Worm (Caenorhabditis elegans): ENCODE data around the gene flp-19.

The flp-19 gene

DNA sequence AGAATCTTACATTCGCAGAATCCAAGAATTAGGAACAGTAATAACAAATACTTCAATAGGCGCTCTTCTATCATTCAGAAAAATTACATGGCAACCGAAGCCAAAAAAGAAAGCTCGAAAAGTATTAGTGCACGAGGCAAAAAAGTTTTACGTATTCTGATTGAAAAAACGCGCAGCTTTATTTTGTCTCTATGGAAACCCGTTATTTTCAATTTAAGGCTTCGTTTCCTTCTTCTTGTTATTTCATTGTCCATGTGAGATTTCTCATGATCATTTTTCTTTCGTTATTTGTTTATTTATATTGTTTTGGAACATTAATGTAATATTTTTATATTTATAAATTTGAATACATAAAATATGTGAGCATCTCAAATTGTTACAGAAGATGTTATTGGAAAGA lies 15.0 kb upstream of the flp-19 start, which contains the start of gene F57C7.4:
Gene F57C7.4 (minus strand): TSS at position 101 of the 400 bp plus-strand sequence.
- TF ChIP-seq ztf-23 (GFP tag; IDR thresholded peaks at IDR 0.05) = no peak
- TF ChIP-seq med-1 (GFP tag; optimal IDR thresholded peaks at IDR 0.05; ENCODE audit: insufficient read depth) = no peak
- TF ChIP-seq T22C8.4 (GFP tag; IDR thresholded peaks at IDR 0.05) = no peak
- no peak for TF ChIP-seq ztf-29 (GFP tag; IDR thresholded peaks at IDR 0.05)
- no peak for TF ChIP-seq klf-2 (GFP tag; conservative IDR thresholded peaks at IDR 0.05)

DNA sequence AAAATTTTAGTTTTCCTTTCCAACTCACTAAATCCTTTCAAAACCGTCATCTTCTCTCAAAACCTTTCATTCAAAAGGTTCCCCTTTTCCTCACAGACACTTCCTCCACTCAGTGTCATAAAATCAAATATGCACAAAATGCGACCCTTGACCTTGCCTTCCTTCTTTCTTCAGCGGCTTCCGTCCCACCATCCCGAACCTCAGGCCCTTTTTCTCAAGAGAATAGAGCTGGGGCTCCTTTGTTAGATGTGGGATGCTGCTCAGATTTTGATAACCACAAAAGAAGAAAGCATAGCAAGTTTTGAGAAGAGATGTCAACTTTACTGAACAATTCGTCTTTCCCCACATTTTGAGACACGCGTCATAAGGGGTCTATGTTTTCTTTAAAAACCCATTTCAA lies 13.7 kb upstream of the flp-19 start:
- TF ChIP-seq flt-1 (GFP tag; IDR thresholded peaks at IDR 0.05) (0 out of 2 replicates have a peak, but pooled peaks have one; percentile 37), ref-1 (GFP tag; conservative IDR thresholded peaks at IDR 0.05) (no peak), T22C8.4 (GFP tag; IDR thresholded peaks at IDR 0.05) (no peak), med-1 (GFP tag; optimal IDR thresholded peaks at IDR 0.05; ENCODE audit: insufficient read depth) (no peak), ztf-23 (GFP tag; IDR thresholded peaks at IDR 0.05) (no peak)

DNA sequence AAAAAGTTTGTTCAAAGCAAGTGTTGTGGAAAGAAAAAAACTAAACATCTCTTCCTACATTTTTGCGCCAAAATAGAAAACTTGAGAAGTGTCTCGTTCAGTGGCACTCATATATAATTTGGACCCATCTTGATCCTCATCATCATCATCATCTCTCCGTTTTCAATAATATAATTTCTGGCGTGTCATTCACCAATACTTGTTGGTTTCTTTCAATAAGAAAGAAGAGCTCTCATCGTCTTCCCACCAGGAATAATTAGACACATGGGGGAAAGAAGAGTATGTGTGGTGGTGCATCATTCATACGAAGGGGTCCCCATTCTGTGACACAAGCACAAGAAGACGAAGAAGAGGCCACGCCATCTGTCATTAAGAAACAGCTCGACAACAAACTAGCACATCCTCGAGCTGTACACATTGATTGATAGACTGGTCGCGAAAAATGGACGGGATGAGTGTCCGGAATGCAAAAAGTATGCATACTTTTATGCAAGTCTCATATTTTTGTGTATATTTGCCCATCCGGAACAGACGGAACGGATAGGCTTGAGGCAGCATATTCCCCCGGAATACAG lies 13.2 kb upstream of the flp-19 start:
- TF ChIP-seq ref-1 (GFP tag; conservative IDR thresholded peaks at IDR 0.05) (no peak), klf-2 (GFP tag; conservative IDR thresholded peaks at IDR 0.05) (no peak), T22C8.4 (GFP tag; IDR thresholded peaks at IDR 0.05) (no peak), med-1 (GFP tag; optimal IDR thresholded peaks at IDR 0.05; ENCODE audit: insufficient read depth) (no peak), ztf-29 (GFP tag; IDR thresholded peaks at IDR 0.05) (0 out of 2 replicates have a peak, but pooled peaks have one; percentile 8), ztf-23 (GFP tag; IDR thresholded peaks at IDR 0.05) (no peak), cog-1 (tag; optimal IDR thresholded peaks at IDR 0.05) (no peak)

DNA sequence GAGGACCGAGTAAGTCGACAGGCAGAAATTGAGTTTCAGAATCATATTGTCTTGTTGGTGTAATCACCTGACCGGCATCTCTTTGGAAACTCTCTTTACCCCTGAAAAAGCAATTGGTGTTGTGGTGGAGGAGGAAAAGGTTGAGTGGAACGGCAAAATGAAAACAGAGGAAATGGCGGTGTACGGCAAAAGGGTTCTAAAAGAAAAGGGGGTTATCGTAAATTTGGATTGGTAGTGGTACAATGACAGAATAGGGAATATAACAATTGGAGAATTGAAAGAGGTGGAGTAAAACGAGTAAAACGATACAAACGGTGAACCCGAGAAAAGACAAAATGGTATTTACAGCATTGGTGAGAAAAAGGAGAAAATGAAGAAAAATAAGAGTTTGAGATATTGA lies 11.3 kb upstream of the flp-19 start, which contains the start of gene sdn-1:
Gene sdn-1 (minus strand): TSS at position 101 of the 400 bp plus-strand sequence.
- TF ChIP-seq ref-1 (GFP tag; conservative IDR thresholded peaks at IDR 0.05) (no peak), flt-1 (GFP tag; IDR thresholded peaks at IDR 0.05) (no peak), klf-2 (GFP tag; conservative IDR thresholded peaks at IDR 0.05) (no peak), cog-1 (tag; optimal IDR thresholded peaks at IDR 0.05) (no peak), ztf-29 (GFP tag; IDR thresholded peaks at IDR 0.05) (no peak), T22C8.4 (GFP tag; IDR thresholded peaks at IDR 0.05) (no peak), tab-1 (GFP tag; IDR thresholded peaks at IDR 0.05) (no peak), ztf-23 (GFP tag; IDR thresholded peaks at IDR 0.05) (no peak), med-1 (GFP tag; optimal IDR thresholded peaks at IDR 0.05; ENCODE audit: insufficient read depth) (no peak)

DNA sequence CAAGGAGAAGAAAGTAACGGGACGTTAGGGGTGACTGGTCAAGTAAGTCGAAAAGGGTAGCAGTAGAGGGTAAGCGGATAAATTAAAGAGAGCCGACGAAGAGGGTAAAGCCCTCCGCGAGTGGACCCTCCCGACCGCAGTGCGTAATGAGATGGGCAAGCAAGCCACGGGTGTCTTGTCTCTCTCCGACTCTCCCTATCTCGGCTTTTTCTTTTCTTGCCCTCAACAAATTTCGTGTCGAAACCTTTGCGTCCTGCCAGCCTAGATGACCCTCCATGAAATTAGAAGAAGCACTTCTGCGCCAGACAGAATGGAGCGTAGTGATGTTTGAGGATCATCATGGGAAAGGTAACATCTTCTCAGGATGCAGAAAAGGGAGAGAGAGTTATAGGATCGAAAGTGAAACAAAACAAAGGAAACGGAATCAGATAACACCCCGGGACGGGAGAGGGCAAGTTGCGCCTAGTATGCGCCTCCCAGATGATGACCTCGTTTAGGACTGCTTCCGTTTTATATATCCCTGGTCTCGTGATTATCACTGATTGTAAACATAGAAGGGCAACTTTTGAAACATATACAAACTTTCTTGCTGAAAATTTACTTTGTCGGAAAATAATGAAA lies 10.6 kb upstream of the flp-19 start:
- TF ChIP-seq T22C8.4 (GFP tag; IDR thresholded peaks at IDR 0.05) (no peak), med-1 (GFP tag; optimal IDR thresholded peaks at IDR 0.05; ENCODE audit: insufficient read depth) (no peak), ref-1 (GFP tag; conservative IDR thresholded peaks at IDR 0.05) (no peak), ztf-29 (GFP tag; IDR thresholded peaks at IDR 0.05) (no peak), tab-1 (GFP tag; IDR thresholded peaks at IDR 0.05) (no peak), flt-1 (GFP tag; IDR thresholded peaks at IDR 0.05) (no peak), klf-2 (GFP tag; conservative IDR thresholded peaks at IDR 0.05) (no peak), ztf-23 (GFP tag; IDR thresholded peaks at IDR 0.05) (peak; percentile 51; the same call in 1 of the 2 replicates), cog-1 (tag; optimal IDR thresholded peaks at IDR 0.05) (peak; percentile 26)

- TF ChIP-seq cog-1 (tag; optimal IDR thresholded peaks at IDR 0.05) (no peak), T22C8.4 (GFP tag; IDR thresholded peaks at IDR 0.05) (no peak), tab-1 (GFP tag; IDR thresholded peaks at IDR 0.05) (no peak), ztf-29 (GFP tag; IDR thresholded peaks at IDR 0.05) (no peak), flt-1 (GFP tag; IDR thresholded peaks at IDR 0.05) (no peak), ztf-23 (GFP tag; IDR thresholded peaks at IDR 0.05) (no peak), ref-1 (GFP tag; conservative IDR thresholded peaks at IDR 0.05) (no peak), klf-2 (GFP tag; conservative IDR thresholded peaks at IDR 0.05) (no peak), med-1 (GFP tag; optimal IDR thresholded peaks at IDR 0.05; ENCODE audit: insufficient read depth) (no peak)
Measured at ce11 chrX:10594701-10595421, 9.6 kb upstream of the flp-19 start.

ce11 chrX:10596420-10596907 lies 8.0 kb upstream of the flp-19 start:
- no peak for TF ChIP-seq ref-1 (GFP tag; conservative IDR thresholded peaks at IDR 0.05)
- 0 out of 2 replicates have a peak, but pooled peaks have one; percentile 40 for TF ChIP-seq tab-1 (GFP tag; IDR thresholded peaks at IDR 0.05)
- no peak for TF ChIP-seq flt-1 (GFP tag; IDR thresholded peaks at IDR 0.05)
- no peak for TF ChIP-seq T22C8.4 (GFP tag; IDR thresholded peaks at IDR 0.05)

DNA sequence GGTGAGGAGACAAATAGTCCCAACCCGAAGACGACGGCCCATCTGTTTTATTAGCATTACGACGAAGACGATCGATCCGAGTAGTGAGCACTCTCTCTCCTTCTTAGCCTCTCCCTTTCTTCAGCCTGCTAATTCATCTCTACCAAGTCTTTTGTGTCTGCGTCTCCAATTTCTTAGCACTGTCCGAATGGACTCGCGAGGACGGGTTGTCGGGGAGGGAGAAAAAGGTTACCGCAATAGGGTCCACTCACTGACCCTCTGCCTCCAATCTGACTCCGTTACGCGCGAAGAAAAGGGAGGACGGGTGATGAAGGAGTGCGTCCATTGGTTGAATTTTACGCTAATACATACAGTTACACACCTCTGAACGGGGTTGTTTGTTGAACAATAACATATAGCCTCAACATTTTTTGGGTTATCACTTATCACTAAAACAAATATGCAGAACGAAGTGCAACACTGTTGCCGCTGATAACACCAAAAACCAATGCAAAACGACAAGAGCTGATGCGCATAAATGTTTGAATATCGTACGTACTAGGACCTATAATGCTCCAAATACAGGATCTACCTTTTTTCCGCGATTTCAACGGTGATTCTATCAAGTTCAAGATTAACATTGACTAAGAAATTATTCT lies 6.8 kb upstream of the flp-19 start:
- TF ChIP-seq T22C8.4 (GFP tag; IDR thresholded peaks at IDR 0.05) (peak; percentile 19; the same call in 1 of the 2 replicates), ztf-23 (GFP tag; IDR thresholded peaks at IDR 0.05) (no peak), ref-1 (GFP tag; conservative IDR thresholded peaks at IDR 0.05) (no peak), ztf-29 (GFP tag; IDR thresholded peaks at IDR 0.05) (no peak), cog-1 (tag; optimal IDR thresholded peaks at IDR 0.05) (no peak), klf-2 (GFP tag; conservative IDR thresholded peaks at IDR 0.05) (no peak), flt-1 (GFP tag; IDR thresholded peaks at IDR 0.05) (peak; percentile 51; the same call in 1 of the 2 replicates), med-1 (GFP tag; optimal IDR thresholded peaks at IDR 0.05; ENCODE audit: insufficient read depth) (no peak), tab-1 (GFP tag; IDR thresholded peaks at IDR 0.05) (no peak)

DNA sequence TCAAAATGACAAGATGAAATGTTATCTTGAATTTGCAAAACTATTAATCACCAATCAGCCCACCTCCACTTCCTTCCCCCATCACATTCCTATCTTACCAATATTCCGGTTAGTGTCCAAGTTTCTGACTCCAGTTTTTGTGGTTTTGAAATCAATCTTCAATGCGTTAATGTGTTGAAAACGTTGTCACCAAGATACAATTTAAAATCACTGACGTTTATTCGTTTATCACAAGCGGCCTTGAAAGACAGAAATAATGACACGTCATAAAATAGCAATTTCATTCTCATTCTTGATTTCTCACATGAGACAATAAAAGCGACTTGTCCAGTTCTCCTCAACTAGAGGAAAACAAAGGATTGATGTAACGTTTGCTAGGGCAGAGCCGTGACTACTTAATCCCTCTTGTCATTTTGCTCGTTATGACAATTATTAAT lies 4.7 kb upstream of the flp-19 start:
- TF ChIP-seq ztf-23 (GFP tag; IDR thresholded peaks at IDR 0.05) (no peak), T22C8.4 (GFP tag; IDR thresholded peaks at IDR 0.05) (no peak), cog-1 (tag; optimal IDR thresholded peaks at IDR 0.05) (no peak), klf-2 (GFP tag; conservative IDR thresholded peaks at IDR 0.05) (no peak), ref-1 (GFP tag; conservative IDR thresholded peaks at IDR 0.05) (no peak), med-1 (GFP tag; optimal IDR thresholded peaks at IDR 0.05; ENCODE audit: insufficient read depth) (no peak), flt-1 (GFP tag; IDR thresholded peaks at IDR 0.05) (no peak), ztf-29 (GFP tag; IDR thresholded peaks at IDR 0.05) (no peak), tab-1 (GFP tag; IDR thresholded peaks at IDR 0.05) (no peak)

Measured in whole organism, midembryonic.